Worm (Caenorhabditis elegans): Measurements from ENCODE around the gene nrf-5.

Gene nrf-5

DNA sequence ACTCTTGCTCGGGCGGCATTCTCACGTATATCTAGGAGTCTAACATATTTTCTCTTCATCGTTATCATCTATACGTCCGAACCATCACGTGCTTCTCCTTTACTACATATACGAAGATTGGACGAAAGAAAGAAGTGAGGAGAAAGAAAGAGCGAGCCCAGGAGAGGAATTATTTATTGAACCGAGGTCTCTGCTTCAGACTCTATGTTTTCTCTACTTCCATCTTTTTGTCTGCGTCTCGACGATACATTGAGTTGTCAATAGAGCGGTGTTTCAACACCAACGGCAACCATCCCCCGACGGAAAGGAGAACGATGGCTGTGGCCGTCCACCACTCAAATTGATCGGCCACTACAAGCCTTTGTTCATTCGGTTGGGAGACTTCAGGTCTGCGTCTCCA is 38.7 kb upstream of the nrf-5 start:
- TF ChIP-seq snpc-4 (tag; optimal IDR thresholded peaks at IDR 0.05) (peak; percentile 39), mep-1 (tag; optimal IDR thresholded peaks at IDR 0.05) (peak; percentile 77), nhr-90 (tag; optimal IDR thresholded peaks at IDR 0.05; ENCODE audit: poor library complexity) (peak; percentile 64), ceh-8 (GFP tag; optimal IDR thresholded peaks at IDR 0.05) (no peak), tlp-1 (tag; optimal IDR thresholded peaks at IDR 0.05) (no peak), ama-1 (optimal IDR thresholded peaks at IDR 0.05) (peak; percentile 15), mdl-1 (tag; optimal IDR thresholded peaks at IDR 0.05) (peak in 1 of 2 experiments; percentile 77), egl-13 (tag; optimal IDR thresholded peaks at IDR 0.05) (peak; percentile 77), lin-35 (GFP tag; optimal IDR thresholded peaks at IDR 0.05) (peak; percentile 79 to 80), irx-1 (tag; optimal IDR thresholded peaks at IDR 0.05) (no peak), isw-1 (GFP tag; IDR thresholded peaks at IDR 0.05) (peak; percentile 70), ztf-11 (tag; optimal IDR thresholded peaks at IDR 0.05) (no peak), jun-1 (tag; optimal IDR thresholded peaks at IDR 0.05) (peak; percentile 65), nhr-76 (tag; optimal IDR thresholded peaks at IDR 0.05) (no peak), nhr-84 (tag; optimal IDR thresholded peaks at IDR 0.05) (no peak), nhr-28 (tag; optimal IDR thresholded peaks at IDR 0.05) (no peak), sptf-1 (tag; optimal IDR thresholded peaks at IDR 0.05) (no peak), zip-4 (GFP tag; optimal IDR thresholded peaks at IDR 0.05) (peak; percentile 16), fkh-4 (tag; optimal IDR thresholded peaks at IDR 0.05; ENCODE audit: borderline replicate concordance) (no peak), xbp-1 (tag; optimal IDR thresholded peaks at IDR 0.05) (peak; percentile 70), nhr-237 (tag; optimal IDR thresholded peaks at IDR 0.05) (peak; percentile 60), fkh-8 (tag; optimal IDR thresholded peaks at IDR 0.05) (peak; percentile 85), aly-2 (tag; optimal IDR thresholded peaks at IDR 0.05) (peak; percentile 34), nhr-11 (tag; optimal IDR thresholded peaks at IDR 0.05) (peak; percentile 5), elt-3 (tag; optimal IDR thresholded peaks at IDR 0.05) (peak in 2 of 6 experiments; percentile 53 to 54), lir-3 (tag; optimal IDR thresholded peaks at IDR 0.05; ENCODE audit: poor library complexity) (peak; percentile 73), nhr-19 (GFP tag; conservative IDR thresholded peaks at IDR 0.05) (peak; percentile 84), nhr-12 (tag; optimal IDR thresholded peaks at IDR 0.05) (no peak), dpl-1 (GFP tag; optimal IDR thresholded peaks at IDR 0.05) (peak; percentile 30 to 76 (median 65)), hpl-2 (GFP tag; optimal IDR thresholded peaks at IDR 0.05) (peak; percentile 28), lin-15B (tag; optimal IDR thresholded peaks at IDR 0.05) (peak; percentile 88), lin-14 (GFP tag; optimal IDR thresholded peaks at IDR 0.05) (peak; percentile 98), sup-37 (GFP tag; optimal IDR thresholded peaks at IDR 0.05) (no peak), alr-1 (tag; optimal IDR thresholded peaks at IDR 0.05; ENCODE audit: borderline replicate concordance) (no peak), ceh-63 (GFP tag; optimal IDR thresholded peaks at IDR 0.05) (no peak), tbx-2 (tag; optimal IDR thresholded peaks at IDR 0.05) (peak; percentile 87), hlh-17 (GFP tag; optimal IDR thresholded peaks at IDR 0.05; ENCODE audit: borderline replicate concordance) (no peak), zag-1 (tag; optimal IDR thresholded peaks at IDR 0.05) (no peak), lin-39 (tag; optimal IDR thresholded peaks at IDR 0.05) (peak; percentile 49), egl-27 (tag; optimal IDR thresholded peaks at IDR 0.05) (peak; percentile 21 to 68), vab-15 (tag; optimal IDR thresholded peaks at IDR 0.05) (no peak), lin-13 (GFP tag; optimal IDR thresholded peaks at IDR 0.05) (peak; percentile 74), unc-30 (tag; optimal IDR thresholded peaks at IDR 0.05) (no peak), C34B4.2 (tag; optimal IDR thresholded peaks at IDR 0.05) (no peak), unc-130 (tag; optimal IDR thresholded peaks at IDR 0.05) (peak; percentile 89), elt-2 (tag; optimal IDR thresholded peaks at IDR 0.05) (peak; percentile 75), pax-3 (tag; optimal IDR thresholded peaks at IDR 0.05) (peak; percentile 87), ceh-82 (tag; optimal IDR thresholded peaks at IDR 0.05) (peak; percentile 57 to 92 (median 83)), C04F5.9 (tag; optimal IDR thresholded peaks at IDR 0.05) (no peak), grh-1 (GFP tag; IDR thresholded peaks at IDR 0.05) (peak; percentile 55), dsc-1 (tag; optimal IDR thresholded peaks at IDR 0.05) (peak; percentile 77), blmp-1 (tag; optimal IDR thresholded peaks at IDR 0.05) (peak; percentile 65), pqm-1 (tag; optimal IDR thresholded peaks at IDR 0.05) (peak; percentile 29)

Measured in whole organism, L1 larva.